Worm (Caenorhabditis elegans): ENCODE data around the gene C06H5.6.
A peak's percentile ranks its signal among the peaks of the same experiment; 100 is the strongest.
"Not testable (repeated sequence)": the region's sequence is repeated elsewhere in the genome, so short reads cannot be mapped to it uniquely, and the experiment has no call there.

Gene C06H5.6

ce11 chrV:17905765-17906164 lies 17.0 kb upstream of the C06H5.6 start:
- TF ChIP-seq tra-4 (tag; optimal IDR thresholded peaks at IDR 0.05) (no peak), hmbx-1 (tag; optimal IDR thresholded peaks at IDR 0.05) (no peak), ets-7 (tag; optimal IDR thresholded peaks at IDR 0.05) (no peak), ama-1 (optimal IDR thresholded peaks at IDR 0.05) (no peak)

- TF ChIP-seq hmbx-1 (tag; optimal IDR thresholded peaks at IDR 0.05); ceh-13 (GFP tag; optimal IDR thresholded peaks at IDR 0.05); ceh-36 (tag; optimal IDR thresholded peaks at IDR 0.05): not testable (repeated sequence)
These were observed 15.0 kb upstream of the C06H5.6 start, which contains the start of gene C06H5.14 for ce11 chrV:17903829-17904228. Gene C06H5.14, plus strand, starts transcription at chrV:17904129.

ce11 chrV:17899503-17899902 lies 10.7 kb upstream of the C06H5.6 start, which contains the start of gene fbxa-157:
Gene fbxa-157, plus strand, starts transcription at chrV:17899803.
- no peak for TF ChIP-seq ets-7 (tag; optimal IDR thresholded peaks at IDR 0.05)
- no peak for TF ChIP-seq ceh-13 (GFP tag; optimal IDR thresholded peaks at IDR 0.05)
- no peak for TF ChIP-seq ama-1 (optimal IDR thresholded peaks at IDR 0.05)
- no peak for TF ChIP-seq aly-1 (tag; optimal IDR thresholded peaks at IDR 0.05)
- no peak for TF ChIP-seq B0310.2 (tag; optimal IDR thresholded peaks at IDR 0.05)
- no peak for TF ChIP-seq sea-1 (GFP tag; conservative IDR thresholded peaks at IDR 0.05)

- TF ChIP-seq tbx-11 (GFP tag; IDR thresholded peaks at IDR 0.05); ets-7 (tag; optimal IDR thresholded peaks at IDR 0.05); ceh-13 (GFP tag; optimal IDR thresholded peaks at IDR 0.05): not testable (repeated sequence)
These were observed 8.9 kb upstream of the C06H5.6 start, which contains the start of gene C06H5.13 for ce11 chrV:17897646-17898045. Gene C06H5.13, minus strand, starts transcription at chrV:17897746.

- no peak for TF ChIP-seq hnd-1 (tag; optimal IDR thresholded peaks at IDR 0.05)
- TF ChIP-seq hmbx-1 (tag; optimal IDR thresholded peaks at IDR 0.05) = no peak
- TF ChIP-seq B0310.2 (tag; optimal IDR thresholded peaks at IDR 0.05) = no peak
- TF ChIP-seq ama-1 (optimal IDR thresholded peaks at IDR 0.05) = no peak
- TF ChIP-seq flt-1 (GFP tag; IDR thresholded peaks at IDR 0.05) = no peak
These were observed 8.1 kb upstream of the C06H5.6 start, which contains the start of gene fbxa-156 for ce11 chrV:17896736-17897353. Gene fbxa-156, minus strand, starts transcription at chrV:17896786.

ce11 chrV:17894485-17894884 lies 5.7 kb upstream of the C06H5.6 start, which contains the start of gene C06H5.12:
Gene C06H5.12, plus strand, starts transcription at chrV:17894785.
- not testable (repeated sequence) for TF ChIP-seq B0310.2 (tag; optimal IDR thresholded peaks at IDR 0.05); aly-1 (tag; optimal IDR thresholded peaks at IDR 0.05); ama-1 (optimal IDR thresholded peaks at IDR 0.05)

- not testable (repeated sequence) for TF ChIP-seq hmbx-1 (tag; optimal IDR thresholded peaks at IDR 0.05); tra-4 (tag; optimal IDR thresholded peaks at IDR 0.05); sea-1 (GFP tag; conservative IDR thresholded peaks at IDR 0.05)
These were observed 5.2 kb upstream of the C06H5.6 start, which contains the start of gene C06H5.11 for ce11 chrV:17893959-17894358. Gene C06H5.11, minus strand, starts transcription at chrV:17894059.

ce11 chrV:17891317-17891716 lies 2.5 kb upstream of the C06H5.6 start:
- TF ChIP-seq F13C5.2 (tag; optimal IDR thresholded peaks at IDR 0.05) = no peak
- TF ChIP-seq ets-7 (tag; optimal IDR thresholded peaks at IDR 0.05) = no peak
- TF ChIP-seq scrt-1 (GFP tag; IDR thresholded peaks at IDR 0.05) = no peak
- no peak for TF ChIP-seq ceh-13 (GFP tag; optimal IDR thresholded peaks at IDR 0.05)
- TF ChIP-seq hnd-1 (tag; optimal IDR thresholded peaks at IDR 0.05) = no peak
- no peak for TF ChIP-seq ama-1 (optimal IDR thresholded peaks at IDR 0.05)
- TF ChIP-seq ceh-36 (tag; optimal IDR thresholded peaks at IDR 0.05) = no peak

- peak; percentile 43 for TF ChIP-seq F13C5.2 (tag; optimal IDR thresholded peaks at IDR 0.05)
- no peak for TF ChIP-seq aly-1 (tag; optimal IDR thresholded peaks at IDR 0.05)
- no peak for TF ChIP-seq hmg-4 (GFP tag; optimal IDR thresholded peaks at IDR 0.05)
- no peak for TF ChIP-seq tbx-37 (GFP tag; conservative IDR thresholded peaks at IDR 0.05)
- TF ChIP-seq tbx-11 (GFP tag; IDR thresholded peaks at IDR 0.05) = no peak
- TF ChIP-seq B0310.2 (tag; optimal IDR thresholded peaks at IDR 0.05) = no peak
These were observed 17.7 kb downstream of the C06H5.6 start, which contains the start of gene phf-14 for ce11 chrV:17871049-17871448. Gene phf-14, plus strand, starts transcription at chrV:17871393.

ce11 chrV:17870569-17870968 lies 18.2 kb downstream of the C06H5.6 start, which contains the start of gene csn-1:
Gene csn-1, minus strand, starts transcription at chrV:17870651.
- TF ChIP-seq ama-1 (optimal IDR thresholded peaks at IDR 0.05) = no peak
- no peak for TF ChIP-seq ets-7 (tag; optimal IDR thresholded peaks at IDR 0.05)
- no peak for TF ChIP-seq flt-1 (GFP tag; IDR thresholded peaks at IDR 0.05)
- no peak for TF ChIP-seq hnd-1 (tag; optimal IDR thresholded peaks at IDR 0.05)
- no peak for TF ChIP-seq hmbx-1 (tag; optimal IDR thresholded peaks at IDR 0.05)
- no peak for TF ChIP-seq tra-4 (tag; optimal IDR thresholded peaks at IDR 0.05)
- TF ChIP-seq aly-1 (tag; optimal IDR thresholded peaks at IDR 0.05) = no peak
